Worm (Caenorhabditis elegans) whole organism, L3 larva: Measurements from ENCODE around the gene C49H3.16.

Experiments
- R02D3.7 ChIP-seq: fragments of 150-350 bp; optimal IDR thresholded peaks from 2 replicates; lab custom pipeline; 2014; ENCODE audit warnings: missing biosample characterization, missing genetic modification characterization
- ZK546.5 ChIP-seq: sonication (generic microtip); optimal IDR thresholded peaks from 2 replicates; lab custom pipeline; 2017; ENCODE audit warnings: missing biosample characterization, missing genetic modification characterization
- ama-1 ChIP-seq: fragments of 150-350 bp; optimal IDR thresholded peaks from 2 replicates; lab custom pipeline; 2018
- ceh-16 ChIP-seq: sonication (generic microtip); optimal IDR thresholded peaks from 2 replicates; lab custom pipeline; 2017; ENCODE audit warnings: missing biosample characterization, missing genetic modification characterization
- ceh-28 ChIP-seq: fragments of 150-350 bp; optimal IDR thresholded peaks from 2 replicates; lab custom pipeline; 2014; ENCODE audit warnings: missing biosample characterization, missing genetic modification reagents, missing genetic modification characterization
- ceh-82 ChIP-seq: fragments of 150-350 bp; optimal IDR thresholded peaks from 2 replicates; lab custom pipeline; 2014; ENCODE audit warnings: missing biosample characterization, missing genetic modification characterization
- ceh-9 ChIP-seq: sonication (generic microtip); optimal IDR thresholded peaks from 2 replicates; lab custom pipeline; 2018; ENCODE audit warnings: missing biosample characterization, missing genetic modification characterization
- daf-12 ChIP-seq: fragments of 150-350 bp; optimal IDR thresholded peaks from 2 replicates; lab custom pipeline; 2014; ENCODE audit warnings: missing biosample characterization, missing genetic modification reagents, missing genetic modification characterization
- egl-27 ChIP-seq: sonication (generic microtip); optimal IDR thresholded peaks from 4 replicates; lab custom pipeline; 2017; ENCODE audit warnings: missing biosample characterization, missing genetic modification reagents, missing genetic modification characterization
- egl-5 ChIP-seq: fragments of 150-350 bp; optimal IDR thresholded peaks from 2 replicates; lab custom pipeline; 2017; ENCODE audit warnings: missing biosample characterization, missing genetic modification reagents, missing genetic modification characterization, inconsistent platforms
- elt-1 ChIP-seq: fragments of 150-350 bp; optimal IDR thresholded peaks from 2 replicates; lab custom pipeline; 2014; ENCODE audit warnings: missing biosample characterization, missing genetic modification characterization
- elt-2 ChIP-seq: sonication (generic microtip); optimal IDR thresholded peaks from 2 replicates; lab custom pipeline; 2016; ENCODE audit warnings: missing genetic modification reagents, mild to moderate bottlenecking, missing genetic modification characterization, missing compliant biosample characterization
- elt-3 ChIP-seq, 3 experiments: fragments of 150-350 bp in 1 of 3; sonication (generic microtip) in 2 of 3; optimal IDR thresholded peaks; 2 replicates in 2 of 3; 4 replicates in 1 of 3; lab custom pipeline; 2014 to 2017; ENCODE audit warnings: missing biosample characterization in 3 of 3, missing genetic modification characterization in 3 of 3
- eor-1 ChIP-seq, 2 experiments: fragments of 150-350 bp; optimal IDR thresholded peaks; 2 replicates each; lab custom pipeline; 2014 to 2018; ENCODE audit warnings: missing biosample characterization in 2 of 2, missing genetic modification characterization in 2 of 2
- fos-1 ChIP-seq: fragments of 150-350 bp; optimal IDR thresholded peaks from 2 replicates; lab custom pipeline; 2014; ENCODE audit warnings: missing biosample characterization, missing genetic modification characterization
- hmg-11 ChIP-seq: sonication (generic microtip); optimal IDR thresholded peaks from 2 replicates; lab custom pipeline; 2016; ENCODE audit warnings: missing genetic modification characterization, missing compliant biosample characterization
- jun-1 ChIP-seq: fragments of 150-350 bp; optimal IDR thresholded peaks from 2 replicates; lab custom pipeline; 2014; ENCODE audit warnings: missing biosample characterization, missing genetic modification reagents, missing genetic modification characterization
- lin-15B ChIP-seq: fragments of 150-350 bp; optimal IDR thresholded peaks from 2 replicates; lab custom pipeline; 2014; ENCODE audit warnings: missing biosample characterization, missing genetic modification characterization
- lsy-12 ChIP-seq: sonication (generic microtip); optimal IDR thresholded peaks from 2 replicates; lab custom pipeline; 2016; ENCODE audit warnings: mild to moderate bottlenecking, missing genetic modification characterization, missing compliant biosample characterization
- mdl-1 ChIP-seq: fragments of 150-350 bp; optimal IDR thresholded peaks from 2 replicates; lab custom pipeline; 2014; ENCODE audit warnings: missing biosample characterization, missing genetic modification characterization
- mml-1 ChIP-seq: fragments of 150-350 bp; sonication (generic microtip); optimal IDR thresholded peaks from 3 replicates; lab custom pipeline; 2014; ENCODE audit warnings: missing biosample characterization, missing genetic modification characterization
- nfya-1 ChIP-seq: sonication (generic microtip); optimal IDR thresholded peaks from 2 replicates; lab custom pipeline; 2017; ENCODE audit warnings: missing genetic modification characterization, mild to moderate bottlenecking, missing compliant biosample characterization, antibody characterized with exemption, moderate library complexity; ENCODE audit not compliant: insufficient read depth
- nhr-11 ChIP-seq: fragments of 150-350 bp; optimal IDR thresholded peaks from 2 replicates; lab custom pipeline; 2014; ENCODE audit warnings: missing biosample characterization, missing genetic modification characterization
- nhr-23 ChIP-seq: fragments of 150-350 bp; optimal IDR thresholded peaks from 2 replicates; lab custom pipeline; 2014; ENCODE audit warnings: missing biosample characterization, missing genetic modification reagents, missing genetic modification characterization
- nhr-25 ChIP-seq: sonication (generic microtip); optimal IDR thresholded peaks from 2 replicates; lab custom pipeline; 2017; ENCODE audit warnings: missing biosample characterization, missing genetic modification characterization
- nhr-28 ChIP-seq: fragments of 150-350 bp; optimal IDR thresholded peaks from 2 replicates; lab custom pipeline; 2014; ENCODE audit warnings: missing biosample characterization, missing genetic modification characterization
- nhr-76 ChIP-seq: fragments of 150-350 bp; sonication (generic microtip); optimal IDR thresholded peaks from 5 replicates; lab custom pipeline; 2014; ENCODE audit warnings: missing biosample characterization, missing genetic modification characterization
- nhr-77 ChIP-seq: fragments of 150-350 bp; optimal IDR thresholded peaks from 2 replicates; lab custom pipeline; 2014; ENCODE audit warnings: missing biosample characterization, missing genetic modification characterization
- skn-1 ChIP-seq: fragments of 150-350 bp; optimal IDR thresholded peaks from 2 replicates; lab custom pipeline; 2014; ENCODE audit warnings: missing biosample characterization, missing genetic modification characterization
- unc-39 ChIP-seq: sonication (generic microtip); optimal IDR thresholded peaks from 4 replicates; lab custom pipeline; 2017; ENCODE audit warnings: missing biosample characterization, missing genetic modification characterization
- unc-62 ChIP-seq: fragments of 150-350 bp; sonication (generic microtip); optimal IDR thresholded peaks from 4 replicates; lab custom pipeline; 2014; ENCODE audit warnings: missing biosample characterization, missing genetic modification reagents, missing genetic modification characterization
- ztf-11 ChIP-seq: fragments of 150-350 bp; optimal IDR thresholded peaks from 2 replicates; lab custom pipeline; 2014; ENCODE audit warnings: missing biosample characterization, missing genetic modification characterization
- ztf-4 ChIP-seq: fragments of 150-350 bp; optimal IDR thresholded peaks from 2 replicates; lab custom pipeline; 2014; ENCODE audit warnings: missing biosample characterization, missing genetic modification characterization

Gene C49H3.16

ce11 chrIV:7958092-7958491, 37.9 kb downstream of the C49H3.16 start:
- TF ChIP-seq daf-12 (tag; lab: Kevin White, UChicago) (no peak), ceh-28 (no peak), ceh-82 (tag; lab: Kevin White, UChicago) (no peak)

ce11 chrIV:7961889-7962342, 41.7 kb downstream of the C49H3.16 start:
- TF ChIP-seq elt-2 (tag; lab: Kevin White, UChicago) (no peak), nhr-76 (no peak), elt-1 (tag; lab: Kevin White, UChicago) (no peak), nhr-23 (tag; lab: Kevin White, UChicago) (no peak), ama-1 (lab: Kevin White, UChicago) (no peak), ceh-16 (no peak), lsy-12 (no peak), egl-27 (tag; lab: Kevin White, UChicago) (no peak), nfya-1 (tag; lab: Kevin White, UChicago) (no peak), egl-5 (tag; lab: Kevin White, UChicago) (no peak), nhr-25 (tag; lab: Kevin White, UChicago) (no peak), R02D3.7 (tag; lab: Kevin White, UChicago) (no peak), mml-1 (tag; lab: Kevin White, UChicago) (no peak), nhr-28 (no peak), ZK546.5 (no peak), ztf-11 (no peak), eor-1 (tag; optimal IDR thresholded peaks at IDR 0.05; lab: Kevin White, UChicago) (no peak), nhr-11 (tag; lab: Kevin White, UChicago) (no peak), unc-39 (no peak)

ce11 chrIV:7967006-7967405, 46.8 kb downstream of the C49H3.16 start, which contains the start of gene F57H12.5:
TSS of gene F57H12.5 (plus strand) at chrIV:7967306.
- no peak for TF ChIP-seq fos-1
- TF ChIP-seq ztf-4 (tag; lab: Kevin White, UChicago), result no peak
- TF ChIP-seq lin-15B (tag; lab: Kevin White, UChicago), result no peak
- no peak for TF ChIP-seq skn-1
- no peak for TF ChIP-seq egl-27 (tag; lab: Kevin White, UChicago)
- no peak for TF ChIP-seq lsy-12
- TF ChIP-seq nhr-77 (tag; lab: Kevin White, UChicago), result no peak
- no peak for TF ChIP-seq jun-1 (tag; lab: Kevin White, UChicago)
- no peak for TF ChIP-seq ceh-28
- no peak for TF ChIP-seq nhr-23 (tag; lab: Kevin White, UChicago)
- no peak for TF ChIP-seq hmg-11 (tag; lab: Kevin White, UChicago)
- TF ChIP-seq nhr-76, result no peak
- no peak for TF ChIP-seq mml-1 (tag; lab: Kevin White, UChicago)
- TF ChIP-seq mdl-1 (tag; lab: Kevin White, UChicago), result no peak
- no peak for TF ChIP-seq ZK546.5
- TF ChIP-seq elt-3 (tag; optimal IDR thresholded peaks at IDR 0.05; lab: Kevin White, UChicago), result no peak
- no peak for TF ChIP-seq ceh-9 (tag; lab: Kevin White, UChicago)
- no peak for TF ChIP-seq unc-62 (GFP tag; lab: Kevin White, UChicago)
